Fruit fly (Drosophila melanogaster) whole organism, wandering third instar larva: Measurements from ENCODE around the gene Acp29AB.

ENCODE experiments used
- CG32264 ChIP-seq: fragments of 200-800 bp; sonication (Bioruptor generic); optimal IDR thresholded peaks from 2 replicates; lab custom pipeline; 2016; ENCODE audit warnings: missing biosample characterization, missing genetic modification characterization
- Jra ChIP-seq: sonication (Bioruptor generic); optimal IDR thresholded peaks from 2 replicates; lab custom pipeline; 2016; ENCODE audit warnings: missing biosample characterization, missing genetic modification characterization
- Mio ChIP-seq: sonication (Bioruptor generic); optimal IDR thresholded peaks from 2 replicates; lab custom pipeline; 2016; ENCODE audit warnings: missing biosample characterization, missing genetic modification characterization
- Myc ChIP-seq: fragments of >200 bp; optimal IDR thresholded peaks from 2 replicates; lab custom pipeline; 2017
- Sp1 ChIP-seq: fragments of 200-800 bp; sonication (Bioruptor generic); optimal IDR thresholded peaks from 3 replicates; lab custom pipeline; 2019; ENCODE audit warnings: missing biosample characterization, mild to moderate bottlenecking, missing genetic modification characterization, moderate library complexity
- dl ChIP-seq, 2 experiments: fragments of 175-275, 200-275 bp in 1 of 2; fragments of 200-275 bp in 1 of 2; sonication (Bioruptor generic); optimal IDR thresholded peaks; lab custom pipeline; 2018; ENCODE audit warnings: mild to moderate bottlenecking in 2 of 2, missing biosample characterization in 2 of 2, missing genetic modification characterization in 2 of 2, moderate library complexity in 2 of 2; ENCODE audit not compliant: partially characterized antibody in 2 of 2, insufficient read depth in 1 of 2
- lola ChIP-seq: fragments of >200 bp; optimal IDR thresholded peaks from 2 replicates; lab custom pipeline; 2017; ENCODE audit warnings: missing biosample characterization, missing genetic modification characterization
- pan ChIP-seq: fragments of >200 bp; optimal IDR thresholded peaks from 2 replicates; lab custom pipeline; 2017
- psq ChIP-seq: fragments of 200-800 bp; sonication (Bioruptor generic); optimal IDR thresholded peaks from 3 replicates; lab custom pipeline; 2017; ENCODE audit warnings: missing biosample characterization, mild to moderate bottlenecking, missing genetic modification characterization, moderate library complexity
- usp ChIP-seq: fragments of >200 bp; optimal IDR thresholded peaks from 2 replicates; lab custom pipeline; 2017; ENCODE audit warnings: missing biosample characterization, missing genetic modification characterization

dm6 chr2L:8426801-8427200 lies 33.8 kb upstream of the Acp29AB start:
- TF ChIP-seq Mio (no peak), Jra (no peak), usp (GFP tag; lab: Kevin White, UChicago) (no peak), lola (no peak), pan (no peak), dl (GFP tag; optimal IDR thresholded peaks at IDR 0.05; lab: Kevin White, UChicago; ENCODE audit: insufficient read depth in 1 of 2, partially characterized antibody in 2 of 2) (no peak), Sp1 (no peak), psq (GFP tag; lab: Kevin White, UChicago) (no peak), CG32264 (GFP tag; lab: Kevin White, UChicago) (no peak), Myc (lab: Kevin White, UChicago) (no peak)
